Worm (Caenorhabditis elegans): ENCODE measurements around the gene arrd-14.
A peak's percentile ranks its signal among the peaks of the same experiment; 100 is the strongest.

arrd-14 gene

ce11 chrII:13752016-13752415 is at the start of gene arrd-14:
arrd-14 (plus strand) TSS chrII:13752316.
- TF ChIP-seq tbx-37 (GFP tag; conservative IDR thresholded peaks at IDR 0.05) (no peak), hmg-4 (GFP tag; optimal IDR thresholded peaks at IDR 0.05) (no peak), aly-1 (tag; optimal IDR thresholded peaks at IDR 0.05) (no peak), tra-4 (tag; optimal IDR thresholded peaks at IDR 0.05) (no peak), hmbx-1 (tag; optimal IDR thresholded peaks at IDR 0.05) (no peak), scrt-1 (GFP tag; IDR thresholded peaks at IDR 0.05) (no peak), ama-1 (optimal IDR thresholded peaks at IDR 0.05) (no peak), B0310.2 (tag; optimal IDR thresholded peaks at IDR 0.05) (no peak), flt-1 (GFP tag; IDR thresholded peaks at IDR 0.05) (no peak), sea-1 (GFP tag; conservative IDR thresholded peaks at IDR 0.05) (no peak), ets-7 (tag; optimal IDR thresholded peaks at IDR 0.05) (no peak), F13C5.2 (tag; optimal IDR thresholded peaks at IDR 0.05) (no peak)

ce11 chrII:13711493-13712055 is 40.5 kb upstream of the arrd-14 start:
- no peak for TF ChIP-seq aly-1 (tag; optimal IDR thresholded peaks at IDR 0.05)
- TF ChIP-seq scrt-1 (GFP tag; IDR thresholded peaks at IDR 0.05) = no peak
- no peak for TF ChIP-seq ceh-36 (tag; optimal IDR thresholded peaks at IDR 0.05)
- TF ChIP-seq tbx-37 (GFP tag; conservative IDR thresholded peaks at IDR 0.05) = no peak
- TF ChIP-seq hmg-4 (GFP tag; optimal IDR thresholded peaks at IDR 0.05) = no peak
- no peak for TF ChIP-seq sea-1 (GFP tag; conservative IDR thresholded peaks at IDR 0.05)
- TF ChIP-seq ama-1 (optimal IDR thresholded peaks at IDR 0.05) = no peak
- no peak for TF ChIP-seq flt-1 (GFP tag; IDR thresholded peaks at IDR 0.05)
- TF ChIP-seq hnd-1 (tag; optimal IDR thresholded peaks at IDR 0.05) = no peak
- TF ChIP-seq pes-1 (GFP tag; IDR thresholded peaks at IDR 0.05) = no peak

- TF ChIP-seq aly-1 (tag; optimal IDR thresholded peaks at IDR 0.05) = no peak
- TF ChIP-seq tbx-37 (GFP tag; conservative IDR thresholded peaks at IDR 0.05) = no peak
- no peak for TF ChIP-seq B0310.2 (tag; optimal IDR thresholded peaks at IDR 0.05)
- TF ChIP-seq ceh-36 (tag; optimal IDR thresholded peaks at IDR 0.05) = no peak
- TF ChIP-seq hmg-4 (GFP tag; optimal IDR thresholded peaks at IDR 0.05) = no peak
- no peak for TF ChIP-seq scrt-1 (GFP tag; IDR thresholded peaks at IDR 0.05)
- no peak for TF ChIP-seq ama-1 (optimal IDR thresholded peaks at IDR 0.05)
- no peak for TF ChIP-seq tbx-11 (GFP tag; IDR thresholded peaks at IDR 0.05)
- TF ChIP-seq pes-1 (GFP tag; IDR thresholded peaks at IDR 0.05) = no peak
- no peak for TF ChIP-seq sea-1 (GFP tag; conservative IDR thresholded peaks at IDR 0.05)
These were observed 38.9 kb upstream of the arrd-14 start for ce11 chrII:13713239-13713638.

ce11 chrII:13715333-13715732 is 36.8 kb upstream of the arrd-14 start:
- TF ChIP-seq scrt-1 (GFP tag; IDR thresholded peaks at IDR 0.05) (0 out of 2 replicates have a peak, but pooled peaks have one; percentile 11), flt-1 (GFP tag; IDR thresholded peaks at IDR 0.05) (no peak), tra-4 (tag; optimal IDR thresholded peaks at IDR 0.05) (no peak), B0310.2 (tag; optimal IDR thresholded peaks at IDR 0.05) (no peak), ceh-13 (GFP tag; optimal IDR thresholded peaks at IDR 0.05) (no peak), aly-1 (tag; optimal IDR thresholded peaks at IDR 0.05) (no peak), hmbx-1 (tag; optimal IDR thresholded peaks at IDR 0.05) (no peak), ceh-36 (tag; optimal IDR thresholded peaks at IDR 0.05) (peak; percentile 95), tbx-37 (GFP tag; conservative IDR thresholded peaks at IDR 0.05) (no peak), ets-7 (tag; optimal IDR thresholded peaks at IDR 0.05) (no peak), ama-1 (optimal IDR thresholded peaks at IDR 0.05) (no peak), tbx-11 (GFP tag; IDR thresholded peaks at IDR 0.05) (no peak), F13C5.2 (tag; optimal IDR thresholded peaks at IDR 0.05) (no peak)

ce11 chrII:13715733-13716132 is 36.4 kb upstream of the arrd-14 start, which contains the start of gene zipt-2.3:
zipt-2.3 (minus strand) TSS chrII:13715879.
- no peak for TF ChIP-seq ceh-13 (GFP tag; optimal IDR thresholded peaks at IDR 0.05)
- TF ChIP-seq sea-1 (GFP tag; conservative IDR thresholded peaks at IDR 0.05) = no peak
- no peak for TF ChIP-seq hnd-1 (tag; optimal IDR thresholded peaks at IDR 0.05)

- TF ChIP-seq flt-1 (GFP tag; IDR thresholded peaks at IDR 0.05) = no peak
- TF ChIP-seq tbx-37 (GFP tag; conservative IDR thresholded peaks at IDR 0.05) = no peak
- no peak for TF ChIP-seq ceh-13 (GFP tag; optimal IDR thresholded peaks at IDR 0.05)
- TF ChIP-seq ama-1 (optimal IDR thresholded peaks at IDR 0.05) = no peak
- TF ChIP-seq tbx-11 (GFP tag; IDR thresholded peaks at IDR 0.05) = no peak
- no peak for TF ChIP-seq ceh-36 (tag; optimal IDR thresholded peaks at IDR 0.05)
- no peak for TF ChIP-seq B0310.2 (tag; optimal IDR thresholded peaks at IDR 0.05)
- no peak for TF ChIP-seq hmg-4 (GFP tag; optimal IDR thresholded peaks at IDR 0.05)
- no peak for TF ChIP-seq scrt-1 (GFP tag; IDR thresholded peaks at IDR 0.05)
- no peak for TF ChIP-seq aly-1 (tag; optimal IDR thresholded peaks at IDR 0.05)
- no peak for TF ChIP-seq ets-7 (tag; optimal IDR thresholded peaks at IDR 0.05)
- no peak for TF ChIP-seq hmbx-1 (tag; optimal IDR thresholded peaks at IDR 0.05)
- no peak for TF ChIP-seq hnd-1 (tag; optimal IDR thresholded peaks at IDR 0.05)
- no peak for TF ChIP-seq pes-1 (GFP tag; IDR thresholded peaks at IDR 0.05)
- TF ChIP-seq sea-1 (GFP tag; conservative IDR thresholded peaks at IDR 0.05) = no peak
- no peak for TF ChIP-seq tra-4 (tag; optimal IDR thresholded peaks at IDR 0.05)
- TF ChIP-seq F13C5.2 (tag; optimal IDR thresholded peaks at IDR 0.05) = no peak
These were observed 34.4 kb upstream of the arrd-14 start for ce11 chrII:13717393-13718367.

ce11 chrII:13720650-13721049 is 31.5 kb upstream of the arrd-14 start:
- TF ChIP-seq hnd-1 (tag; optimal IDR thresholded peaks at IDR 0.05) = no peak
- no peak for TF ChIP-seq scrt-1 (GFP tag; IDR thresholded peaks at IDR 0.05)
- TF ChIP-seq aly-1 (tag; optimal IDR thresholded peaks at IDR 0.05) = no peak
- TF ChIP-seq F13C5.2 (tag; optimal IDR thresholded peaks at IDR 0.05) = no peak
- no peak for TF ChIP-seq B0310.2 (tag; optimal IDR thresholded peaks at IDR 0.05)
- TF ChIP-seq tbx-11 (GFP tag; IDR thresholded peaks at IDR 0.05) = no peak
